Fruit fly (Drosophila melanogaster) whole organism, pupa: ENCODE data around the gene Pi4KIIIalpha.
"Not testable (repeated sequence)": the region's sequence is repeated elsewhere in the genome, so short reads cannot be mapped to it uniquely, and the experiment has no call there.

Source experiments
- CG10348 ChIP-seq: fragments of 200-800 bp; sonication (Bioruptor generic); IDR thresholded peaks from 2 replicates; pipeline ENCODE4 v1.3.6; 2022; ENCODE audit warnings: missing biosample characterization, missing genetic modification characterization
- CG12605 ChIP-seq: fragments of 200-800 bp; sonication (Bioruptor generic); IDR thresholded peaks from 2 replicates; pipeline ENCODE4 v1.3.6; 2022; ENCODE audit warnings: missing biosample characterization, missing genetic modification characterization
- CG13204 ChIP-seq: fragments of 200-800 bp; sonication (Bioruptor generic); optimal IDR thresholded peaks from 2 replicates; lab custom pipeline; 2018; ENCODE audit warnings: missing biosample characterization, mild to moderate bottlenecking, missing genetic modification characterization, moderate library complexity
- CG14655 ChIP-seq: fragments of 200-800 bp; sonication (Bioruptor generic); optimal IDR thresholded peaks from 3 replicates; lab custom pipeline; 2017; ENCODE audit warnings: mild to moderate bottlenecking, missing biosample characterization, missing genetic modification reagents, missing genetic modification characterization
- CG15710 ChIP-seq: fragments of 200-800 bp; sonication (Bioruptor generic); optimal IDR thresholded peaks from 2 replicates; lab custom pipeline; 2018; ENCODE audit warnings: missing biosample characterization, mild to moderate bottlenecking, missing genetic modification characterization, moderate library complexity
- CG17806 ChIP-seq: fragments of 200-800 bp; sonication (Bioruptor generic); optimal IDR thresholded peaks from 2 replicates; lab custom pipeline; 2018; ENCODE audit warnings: missing biosample characterization, mild to moderate bottlenecking, missing genetic modification characterization, moderate library complexity
- CG32121 ChIP-seq: fragments of 200-800 bp; sonication (Bioruptor generic); IDR thresholded peaks from 2 replicates; pipeline ENCODE4 v1.3.6; 2022; ENCODE audit warnings: missing biosample characterization, missing genetic modification characterization
- CG34367 ChIP-seq: fragments of 200-800 bp; sonication (Bioruptor generic); optimal IDR thresholded peaks from 2 replicates; lab custom pipeline; 2018; ENCODE audit warnings: missing biosample characterization, mild to moderate bottlenecking, missing genetic modification characterization
- CG4496 ChIP-seq: fragments of 200-800 bp; sonication (Bioruptor generic); IDR thresholded peaks from 3 replicates; pipeline ENCODE4 v1.3.6; 2022; ENCODE audit warnings: missing biosample characterization, missing genetic modification characterization
- CG8159 ChIP-seq: fragments of 200-800 bp; sonication (Bioruptor generic); optimal IDR thresholded peaks from 3 replicates; lab custom pipeline; 2018; ENCODE audit warnings: missing biosample characterization, mild to moderate bottlenecking, missing genetic modification characterization, moderate library complexity
- CG8301 ChIP-seq: fragments of 200-800 bp; sonication (Bioruptor generic); optimal IDR thresholded peaks from 2 replicates; lab custom pipeline; 2018; ENCODE audit warnings: missing biosample characterization, mild to moderate bottlenecking, missing genetic modification characterization
- CG9948 ChIP-seq: fragments of 200-800 bp; sonication (Bioruptor generic); optimal IDR thresholded peaks from 2 replicates; lab custom pipeline; 2018; ENCODE audit warnings: missing biosample characterization, mild to moderate bottlenecking, missing genetic modification characterization, moderate library complexity
- D1 ChIP-seq: fragments of 200-800 bp; sonication (Bioruptor generic); optimal IDR thresholded peaks from 2 replicates; lab custom pipeline; 2018; ENCODE audit warnings: missing biosample characterization, mild to moderate bottlenecking, missing genetic modification characterization, moderate library complexity
- EcR ChIP-seq: fragments of 200-800 bp; sonication (Bioruptor generic); optimal IDR thresholded peaks from 3 replicates; lab custom pipeline; 2019; ENCODE audit warnings: missing biosample characterization, missing genetic modification characterization, mild to moderate bottlenecking, moderate library complexity, missing genetic modification reagents
- Ets98B ChIP-seq: fragments of 200-800 bp; sonication (Bioruptor generic); IDR thresholded peaks from 2 replicates; pipeline ENCODE4 v1.3.6; 2022; ENCODE audit warnings: missing biosample characterization, missing genetic modification characterization
- Pif1A ChIP-seq: fragments of 200-800 bp; sonication (Bioruptor generic); optimal IDR thresholded peaks from 3 replicates; lab custom pipeline; 2016; ENCODE audit warnings: missing biosample characterization, missing genetic modification characterization
- Pif1B ChIP-seq: fragments of 200-800 bp; sonication (Bioruptor generic); optimal IDR thresholded peaks from 3 replicates; lab custom pipeline; 2016; ENCODE audit warnings: missing biosample characterization, missing genetic modification characterization
- Snoo ChIP-seq: fragments of 200-800 bp; sonication (Bioruptor generic); optimal IDR thresholded peaks from 3 replicates; lab custom pipeline; 2017; ENCODE audit warnings: missing biosample characterization, mild to moderate bottlenecking, missing genetic modification characterization, inconsistent platforms
- fd96Ca ChIP-seq: fragments of 200-800 bp; sonication (Bioruptor generic); IDR thresholded peaks from 3 replicates; pipeline ENCODE4 v1.3.6; 2022; ENCODE audit warnings: missing biosample characterization, missing genetic modification characterization
- gl ChIP-seq: fragments of 200-800 bp; sonication (Bioruptor generic); optimal IDR thresholded peaks from 2 replicates; lab custom pipeline; 2018; ENCODE audit warnings: missing biosample characterization, mild to moderate bottlenecking, missing genetic modification characterization
- rn ChIP-seq: fragments of 200-800 bp; sonication (Bioruptor generic); IDR thresholded peaks from 2 replicates; pipeline ENCODE4 v1.3.6; 2022; ENCODE audit warnings: missing biosample characterization, missing genetic modification characterization

Gene Pi4KIIIalpha

dm6 chrX:2610236-2610635 lies 14.4 kb upstream of the Pi4KIIIalpha start, which contains the start of gene eIF3g1:
Gene eIF3g1 (minus strand): TSS chrX:2610336.
- not testable (repeated sequence) for TF ChIP-seq Ets98B; CG34367 (tag; lab: Kevin White, UChicago); Pif1A (GFP tag; lab: Kevin White, UChicago)
- TF ChIP-seq, all 21 proteins: peak for 0; not testable (repeated sequence) for 21

dm6 chrX:2617417-2617816 lies 7.2 kb upstream of the Pi4KIIIalpha start:
- TF ChIP-seq Snoo (tag; lab: Kevin White, UChicago) (no peak), CG8301 (no peak), CG14655 (no peak), CG10348 (GFP tag; lab: Robert Waterston, UW) (no peak), rn (no peak), CG12605 (GFP tag; lab: Robert Waterston, UW) (no peak), gl (tag; lab: Kevin White, UChicago) (no peak), CG13204 (GFP tag; lab: Kevin White, UChicago) (no peak), EcR (GFP tag; lab: Kevin White, UChicago) (no peak), fd96Ca (GFP tag; lab: Robert Waterston, UW) (no peak), CG32121 (no peak), CG15710 (tag; lab: Kevin White, UChicago) (no peak), CG8159 (tag; lab: Kevin White, UChicago) (no peak), CG34367 (tag; lab: Kevin White, UChicago) (no peak), CG9948 (tag; lab: Kevin White, UChicago) (no peak), Pif1A (GFP tag; lab: Kevin White, UChicago) (no peak)
- TF ChIP-seq, all 21 proteins: peak for 0

- no peak for TF ChIP-seq Pif1A (GFP tag; lab: Kevin White, UChicago)
- peak; percentile 75 for TF ChIP-seq CG8159 (tag; lab: Kevin White, UChicago)
- peak; percentile 54 for TF ChIP-seq CG13204 (GFP tag; lab: Kevin White, UChicago)
- TF ChIP-seq CG15710 (tag; lab: Kevin White, UChicago) = peak; percentile 72
- 0 out of 2 replicates have a peak, but pooled peaks have one; percentile 28 for TF ChIP-seq CG10348 (GFP tag; lab: Robert Waterston, UW)
- TF ChIP-seq CG12605 (GFP tag; lab: Robert Waterston, UW) = peak; percentile 90
- TF ChIP-seq fd96Ca (GFP tag; lab: Robert Waterston, UW) = peak; percentile 93
- TF ChIP-seq EcR (GFP tag; lab: Kevin White, UChicago) = peak; percentile 16
- TF ChIP-seq Ets98B = peak; percentile 90
- TF ChIP-seq CG17806 = peak; percentile 78
- TF ChIP-seq CG4496 = peak; percentile 96
- TF ChIP-seq Pif1B (GFP tag; lab: Kevin White, UChicago) = peak; percentile 87
- TF ChIP-seq CG8301 = peak; percentile 86
- TF ChIP-seq D1 (tag; lab: Kevin White, UChicago) = no peak
- TF ChIP-seq CG9948 (tag; lab: Kevin White, UChicago) = peak; percentile 57
- TF ChIP-seq rn = 0 out of 2 replicates have a peak, but pooled peaks have one; percentile 32
- TF ChIP-seq gl (tag; lab: Kevin White, UChicago) = peak; percentile 89
- TF ChIP-seq CG14655 = no peak
- peak; percentile 79 for TF ChIP-seq Snoo (tag; lab: Kevin White, UChicago)
- peak; percentile 83 for TF ChIP-seq CG32121
- peak; percentile 67 for TF ChIP-seq CG34367 (tag; lab: Kevin White, UChicago)
Observed at dm6 chrX:2619651-2620050, 5.0 kb upstream of the Pi4KIIIalpha start, which contains the start of the genes Tsp3A and Seipin. Gene Tsp3A (minus strand): TSS chrX:2619738. Gene Seipin (plus strand): TSS chrX:2619799.

- no peak for TF ChIP-seq CG15710 (tag; lab: Kevin White, UChicago)
- TF ChIP-seq rn = no peak
- no peak for TF ChIP-seq fd96Ca (GFP tag; lab: Robert Waterston, UW)
- TF ChIP-seq Pif1A (GFP tag; lab: Kevin White, UChicago) = no peak
- no peak for TF ChIP-seq CG13204 (GFP tag; lab: Kevin White, UChicago)
- no peak for TF ChIP-seq Snoo (tag; lab: Kevin White, UChicago)
- TF ChIP-seq CG32121 = no peak
- TF ChIP-seq gl (tag; lab: Kevin White, UChicago) = no peak
- TF ChIP-seq CG12605 (GFP tag; lab: Robert Waterston, UW) = no peak
- no peak for TF ChIP-seq CG8159 (tag; lab: Kevin White, UChicago)
- TF ChIP-seq D1 (tag; lab: Kevin White, UChicago) = no peak
- no peak for TF ChIP-seq Pif1B (GFP tag; lab: Kevin White, UChicago)
- no peak for TF ChIP-seq CG34367 (tag; lab: Kevin White, UChicago)
- no peak for TF ChIP-seq Ets98B
- no peak for TF ChIP-seq CG9948 (tag; lab: Kevin White, UChicago)
- TF ChIP-seq CG17806 = no peak
- no peak for TF ChIP-seq CG10348 (GFP tag; lab: Robert Waterston, UW)
- TF ChIP-seq CG14655 = no peak
- TF ChIP-seq CG8301 = no peak
Observed at dm6 chrX:2625009-2625408, 405 bp downstream of the Pi4KIIIalpha start.

- TF ChIP-seq Pif1B (GFP tag; lab: Kevin White, UChicago) (no peak), CG13204 (GFP tag; lab: Kevin White, UChicago) (no peak), gl (tag; lab: Kevin White, UChicago) (no peak), CG34367 (tag; lab: Kevin White, UChicago) (no peak), fd96Ca (GFP tag; lab: Robert Waterston, UW) (no peak), Pif1A (GFP tag; lab: Kevin White, UChicago) (no peak), D1 (tag; lab: Kevin White, UChicago) (no peak), rn (no peak), CG8159 (tag; lab: Kevin White, UChicago) (no peak)
Observed at dm6 chrX:2633847-2634776, 9.5 kb downstream of the Pi4KIIIalpha start, which contains the start of gene sgg. Gene sgg (plus strand): TSS chrX:2633952.
